Fruit fly (Drosophila melanogaster) whole organism, wandering third instar larva: ENCODE results near the gene CG31848.

Experiments
- Abd-B ChIP-seq: fragments of >200 bp; optimal IDR thresholded peaks from 2 replicates; lab custom pipeline; 2017; ENCODE audit warnings: missing biosample characterization, missing genetic modification characterization
- CG32264 ChIP-seq: fragments of 200-800 bp; sonication (Bioruptor generic); optimal IDR thresholded peaks from 2 replicates; lab custom pipeline; 2016; ENCODE audit warnings: missing biosample characterization, missing genetic modification characterization
- CG9705 ChIP-seq: fragments of 200-800 bp; sonication (Bioruptor generic); optimal IDR thresholded peaks from 2 replicates; lab custom pipeline; 2018; ENCODE audit warnings: missing biosample characterization, mild to moderate bottlenecking, missing genetic modification characterization
- CrebA ChIP-seq: fragments of 200-800 bp; sonication (Bioruptor generic); optimal IDR thresholded peaks from 2 replicates; lab custom pipeline; 2016; ENCODE audit warnings: missing biosample characterization, mild to moderate bottlenecking, missing genetic modification characterization, borderline replicate concordance
- Dfd ChIP-seq: fragments of >200 bp; optimal IDR thresholded peaks from 2 replicates; lab custom pipeline; 2017; ENCODE audit warnings: missing biosample characterization, missing genetic modification characterization
- Dif ChIP-seq: fragments of 200-275, 200-300 bp; sonication (Bioruptor generic); optimal IDR thresholded peaks from 2 replicates; lab custom pipeline; 2018; ENCODE audit warnings: missing biosample characterization, missing genetic modification characterization; ENCODE audit not compliant: partially characterized antibody
- GATAd ChIP-seq: sonication (Bioruptor generic); optimal IDR thresholded peaks from 2 replicates; lab custom pipeline; 2016; ENCODE audit warnings: missing biosample characterization, missing genetic modification characterization
- HLH106 ChIP-seq: fragments of 200-800 bp; optimal IDR thresholded peaks from 3 replicates; lab custom pipeline; 2019; ENCODE audit warnings: missing biosample characterization, mild to moderate bottlenecking, missing genetic modification characterization, moderate library complexity
- Hnf4 ChIP-seq: fragments of 200-800 bp; sonication (Bioruptor generic); optimal IDR thresholded peaks from 2 replicates; lab custom pipeline; 2016; ENCODE audit warnings: missing biosample characterization, mild to moderate bottlenecking, missing genetic modification characterization
- Hr78 ChIP-seq: fragments of >200 bp; optimal IDR thresholded peaks from 2 replicates; lab custom pipeline; 2017; ENCODE audit warnings: missing biosample characterization, missing genetic modification characterization
- Jra ChIP-seq: sonication (Bioruptor generic); optimal IDR thresholded peaks from 2 replicates; lab custom pipeline; 2016; ENCODE audit warnings: missing biosample characterization, missing genetic modification characterization
- Mio ChIP-seq: sonication (Bioruptor generic); optimal IDR thresholded peaks from 2 replicates; lab custom pipeline; 2016; ENCODE audit warnings: missing biosample characterization, missing genetic modification characterization
- Myc ChIP-seq: fragments of >200 bp; optimal IDR thresholded peaks from 2 replicates; lab custom pipeline; 2017
- N ChIP-seq: fragments of >200 bp; optimal IDR thresholded peaks from 2 replicates; lab custom pipeline; 2018; ENCODE audit warnings: missing biosample characterization, missing external identifiers, missing genetic modification characterization
- OdsH ChIP-seq: fragments of 200-800 bp; sonication (Bioruptor generic); optimal IDR thresholded peaks from 2 replicates; lab custom pipeline; 2016; ENCODE audit warnings: missing biosample characterization, mild to moderate bottlenecking, missing genetic modification characterization
- Sp1 ChIP-seq: fragments of 200-800 bp; sonication (Bioruptor generic); optimal IDR thresholded peaks from 3 replicates; lab custom pipeline; 2019; ENCODE audit warnings: missing biosample characterization, mild to moderate bottlenecking, missing genetic modification characterization, moderate library complexity
- Vsx2 ChIP-seq: fragments of 200-300, 225-300 bp; sonication (Bioruptor generic); optimal IDR thresholded peaks from 2 replicates; lab custom pipeline; 2018; ENCODE audit warnings: missing biosample characterization, missing genetic modification characterization; ENCODE audit not compliant: partially characterized antibody
- brk ChIP-seq: fragments of 200-800 bp; sonication (Bioruptor generic); optimal IDR thresholded peaks from 2 replicates; lab custom pipeline; 2016; ENCODE audit warnings: missing biosample characterization, mild to moderate bottlenecking, missing genetic modification characterization
- dl ChIP-seq, 2 experiments: fragments of 175-275, 200-275 bp in 1 of 2; fragments of 200-275 bp in 1 of 2; sonication (Bioruptor generic); optimal IDR thresholded peaks; lab custom pipeline; 2018; ENCODE audit warnings: mild to moderate bottlenecking in 2 of 2, missing biosample characterization in 2 of 2, missing genetic modification characterization in 2 of 2, moderate library complexity in 2 of 2; ENCODE audit not compliant: partially characterized antibody in 2 of 2, insufficient read depth in 1 of 2
- dmrt93B ChIP-seq: fragments of 200-800 bp; sonication (Bioruptor generic); optimal IDR thresholded peaks from 2 replicates; lab custom pipeline; 2018; ENCODE audit warnings: missing biosample characterization, mild to moderate bottlenecking, missing genetic modification characterization
- dsf ChIP-seq: sonication (Bioruptor generic); optimal IDR thresholded peaks from 2 replicates; lab custom pipeline; 2016; ENCODE audit warnings: missing biosample characterization, missing genetic modification characterization, borderline replicate concordance
- ey ChIP-seq: fragments of 200-800 bp; sonication (Bioruptor generic); optimal IDR thresholded peaks from 2 replicates; lab custom pipeline; 2016; ENCODE audit warnings: missing biosample characterization, missing genetic modification characterization
- foxo ChIP-seq, 2 experiments: fragments of 200-800 bp; sonication (Bioruptor generic); optimal IDR thresholded peaks; 2 replicates in 1 of 2; 3 replicates in 1 of 2; lab custom pipeline; 2016 to 2017; ENCODE audit warnings: missing biosample characterization in 2 of 2, missing genetic modification characterization in 2 of 2
- fru ChIP-seq: fragments of 200-800 bp; sonication (Bioruptor generic); optimal IDR thresholded peaks from 3 replicates; lab custom pipeline; 2016; ENCODE audit warnings: missing biosample characterization, mild to moderate bottlenecking, missing genetic modification characterization
- h ChIP-seq: fragments of 200-800 bp; sonication (Bioruptor generic); optimal IDR thresholded peaks from 3 replicates; lab custom pipeline; 2016; ENCODE audit warnings: missing biosample characterization, mild to moderate bottlenecking, missing genetic modification characterization
- pan ChIP-seq: fragments of >200 bp; optimal IDR thresholded peaks from 2 replicates; lab custom pipeline; 2017
- psq ChIP-seq: fragments of 200-800 bp; sonication (Bioruptor generic); optimal IDR thresholded peaks from 3 replicates; lab custom pipeline; 2017; ENCODE audit warnings: missing biosample characterization, mild to moderate bottlenecking, missing genetic modification characterization, moderate library complexity
- sage ChIP-seq: fragments of 200-800 bp; sonication (Bioruptor generic); optimal IDR thresholded peaks from 2 replicates; lab custom pipeline; 2016; ENCODE audit warnings: missing biosample characterization, mild to moderate bottlenecking, missing genetic modification characterization
- tai ChIP-seq: sonication (Bioruptor generic); optimal IDR thresholded peaks from 2 replicates; lab custom pipeline; 2016; ENCODE audit warnings: missing biosample characterization, missing genetic modification characterization
- usp ChIP-seq: fragments of >200 bp; optimal IDR thresholded peaks from 2 replicates; lab custom pipeline; 2017; ENCODE audit warnings: missing biosample characterization, missing genetic modification characterization

Gene CG31848

DNA sequence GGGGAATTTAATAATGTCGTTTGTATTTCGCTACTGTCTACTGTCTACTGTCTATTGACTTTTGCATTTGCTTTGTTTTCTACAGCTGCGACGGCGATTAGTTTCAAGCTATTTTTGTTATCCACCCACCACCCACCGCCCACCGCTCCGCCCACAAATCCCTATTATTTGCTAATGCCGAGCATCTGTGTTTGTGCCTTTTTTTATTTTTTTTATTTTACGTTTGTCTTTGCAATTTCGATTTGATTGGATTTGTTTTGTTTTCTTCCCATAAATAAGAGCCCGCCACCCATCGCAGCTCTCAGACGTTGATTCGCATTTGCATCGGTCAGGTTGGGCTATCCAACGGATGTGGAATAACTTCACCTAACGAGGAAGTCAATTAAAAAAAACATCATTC is 29.5 kb downstream of the CG31848 start, which contains the start of gene Jhbp14:
Jhbp14 (plus strand) TSS at position 301 of the 400 bp plus-strand sequence.
- TF ChIP-seq HLH106 (tag; lab: Kevin White, UChicago) (no peak), Hnf4 (GFP tag; lab: Kevin White, UChicago) (no peak), dsf (no peak), Jra (GFP tag; lab: Kevin White, UChicago) (no peak), usp (GFP tag; lab: Kevin White, UChicago) (no peak), sage (GFP tag; lab: Kevin White, UChicago) (no peak), foxo (GFP tag; optimal IDR thresholded peaks at IDR 0.05; lab: Kevin White, UChicago) (no peak), psq (no peak), GATAd (no peak), Abd-B (GFP tag; lab: Kevin White, UChicago) (no peak), Sp1 (no peak), h (GFP tag; lab: Kevin White, UChicago) (no peak), CG9705 (no peak), ey (no peak), Vsx2 (GFP tag; lab: Kevin White, UChicago) (no peak), N (GFP tag; lab: Kevin White, UChicago) (no peak), Hr78 (GFP tag; lab: Kevin White, UChicago) (no peak), dl (GFP tag; optimal IDR thresholded peaks at IDR 0.05; lab: Kevin White, UChicago; ENCODE audit: insufficient read depth in 1 of 2, partially characterized antibody in 2 of 2) (no peak)

DNA sequence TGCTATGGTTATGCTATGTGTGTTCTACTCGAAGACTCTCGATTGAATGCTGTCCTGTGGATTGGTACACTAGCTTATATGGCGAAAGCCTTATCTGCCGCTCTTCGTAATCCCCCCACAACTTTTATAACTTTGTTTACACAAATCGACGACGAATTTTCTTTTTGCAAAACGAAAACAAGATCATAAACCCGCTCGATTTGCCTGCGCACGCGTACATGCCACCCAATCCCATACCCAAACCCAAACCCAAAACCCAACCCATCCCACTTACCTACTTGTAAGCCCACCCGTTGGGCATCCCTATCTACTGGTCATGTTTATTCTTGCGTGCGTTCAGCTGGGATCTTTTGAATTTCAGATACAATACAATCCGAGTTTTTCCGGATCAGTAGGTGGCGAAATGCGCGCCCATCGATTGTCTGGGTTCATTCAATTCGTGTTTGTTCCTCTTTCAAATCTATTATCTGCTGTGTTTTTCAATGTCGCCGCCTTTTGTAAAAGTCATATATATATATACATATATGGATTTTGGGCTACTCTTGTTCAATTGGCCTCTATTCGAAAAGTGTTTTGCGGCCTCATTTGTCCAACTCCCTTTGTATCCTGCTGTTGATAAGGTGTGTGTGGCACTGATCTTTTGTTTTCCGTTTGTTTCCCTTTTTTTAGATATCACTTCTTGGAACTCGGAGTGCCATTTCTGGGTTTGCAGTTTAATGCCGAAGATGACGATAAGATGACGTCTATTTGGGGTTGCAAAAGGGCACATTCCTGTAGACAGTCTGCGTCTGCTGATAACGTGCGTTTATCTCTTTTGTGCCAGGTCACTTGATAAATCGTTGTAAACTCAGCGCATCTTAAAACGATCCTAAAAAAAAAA is 30.8 kb downstream of the CG31848 start, which contains the start of gene Mabi:
Mabi (minus strand) TSS at position 51 of the 880 bp plus-strand sequence.
- TF ChIP-seq sage (GFP tag; lab: Kevin White, UChicago): no peak
- no peak for TF ChIP-seq dl (GFP tag; optimal IDR thresholded peaks at IDR 0.05; lab: Kevin White, UChicago; ENCODE audit: insufficient read depth in 1 of 2, partially characterized antibody in 2 of 2)
- no peak for TF ChIP-seq CG32264
- no peak for TF ChIP-seq GATAd
- no peak for TF ChIP-seq CrebA
- no peak for TF ChIP-seq brk (GFP tag; lab: Kevin White, UChicago)
- no peak for TF ChIP-seq foxo (GFP tag; optimal IDR thresholded peaks at IDR 0.05; lab: Kevin White, UChicago)
- no peak for TF ChIP-seq Mio
- no peak for TF ChIP-seq CG9705
- TF ChIP-seq Dif (GFP tag; lab: Kevin White, UChicago): no peak
- TF ChIP-seq, all 38 proteins: peak for 0

DNA sequence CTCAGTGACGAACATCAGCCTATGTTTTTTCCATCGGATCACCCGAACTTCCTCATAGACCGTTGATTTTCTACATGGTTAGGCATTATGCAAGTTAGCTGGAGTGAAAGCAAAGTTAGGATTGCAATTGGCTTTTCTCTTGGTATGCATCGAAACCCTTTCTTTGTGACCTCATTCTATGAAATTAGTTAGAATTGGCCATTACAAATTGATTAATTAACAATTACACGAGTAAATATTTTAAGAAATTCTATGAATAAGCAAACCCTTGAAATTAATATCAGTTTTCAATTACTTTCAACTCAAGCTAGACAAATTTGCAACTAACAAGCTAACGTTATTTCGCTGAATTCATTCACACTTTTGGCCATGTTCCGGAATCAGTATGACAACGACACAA is 33.9 kb downstream of the CG31848 start, which contains the start of gene Prosalpha6T:
Prosalpha6T (plus strand) TSS at position 301 of the 400 bp plus-strand sequence.
- TF ChIP-seq Hr78 (GFP tag; lab: Kevin White, UChicago): no peak

DNA sequence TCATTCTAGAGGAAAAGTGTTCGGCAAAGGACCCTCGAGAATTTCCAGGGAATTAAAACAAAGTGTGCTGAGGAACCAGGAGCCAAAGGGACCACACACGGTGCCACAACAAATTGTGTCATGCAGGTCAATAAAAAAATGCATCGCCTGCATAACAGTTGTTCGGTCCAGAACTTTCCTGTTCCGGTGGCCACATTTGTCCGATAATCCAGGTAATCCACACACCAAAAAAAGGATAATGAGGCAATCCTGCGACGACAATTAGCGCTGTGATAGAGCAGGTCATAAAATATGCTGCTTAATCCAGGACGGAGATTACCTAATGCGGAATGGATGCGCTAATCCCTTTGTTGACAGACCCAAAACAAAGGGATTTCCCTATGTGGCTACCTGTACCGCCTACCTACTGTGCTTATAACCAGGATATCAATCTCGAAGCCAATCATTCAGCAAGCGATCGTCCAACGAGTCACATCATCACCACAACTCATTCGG is 36.2 kb downstream of the CG31848 start, which contains the start of gene CG16815:
CG16815 (plus strand) TSS at position 445 of the 495 bp plus-strand sequence.
- TF ChIP-seq psq (no peak), CG32264 (no peak), sage (GFP tag; lab: Kevin White, UChicago) (no peak), pan (lab: Kevin White, UChicago) (no peak), HLH106 (tag; lab: Kevin White, UChicago) (no peak), N (GFP tag; lab: Kevin White, UChicago) (no peak), CrebA (no peak), Dfd (GFP tag; lab: Kevin White, UChicago) (no peak), foxo (GFP tag; optimal IDR thresholded peaks at IDR 0.05; lab: Kevin White, UChicago) (no peak), fru (GFP tag; lab: Kevin White, UChicago) (no peak), dl (GFP tag; optimal IDR thresholded peaks at IDR 0.05; lab: Kevin White, UChicago; ENCODE audit: insufficient read depth in 1 of 2, partially characterized antibody in 2 of 2) (no peak), ey (no peak)
- TF ChIP-seq, all 38 proteins: peak for 0

DNA sequence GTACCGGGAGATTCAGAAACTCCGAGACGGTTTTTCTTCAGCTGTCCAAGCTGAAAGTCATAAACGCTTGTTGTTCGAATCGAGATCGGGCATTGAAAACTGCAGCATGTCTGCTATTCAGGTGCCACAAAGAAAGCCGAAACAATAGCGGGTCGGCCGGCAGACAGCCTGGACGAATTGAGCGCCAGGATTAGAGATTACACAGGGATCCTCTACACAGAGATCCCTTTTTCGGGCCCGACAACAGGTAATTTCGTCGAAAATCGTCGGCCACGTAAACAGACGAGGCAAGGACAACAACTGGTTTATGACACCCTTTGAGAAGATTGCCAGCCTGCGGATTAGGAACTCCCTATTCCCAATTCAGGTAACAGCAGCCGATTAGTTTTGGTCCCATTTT is 38.4 kb downstream of the CG31848 start, which contains the start of gene CG16813:
CG16813 (plus strand) TSS at position 288 of the 400 bp plus-strand sequence.
- TF ChIP-seq usp (GFP tag; lab: Kevin White, UChicago): no peak
- no peak for TF ChIP-seq Myc (lab: Kevin White, UChicago)
- TF ChIP-seq tai: no peak
- TF ChIP-seq Vsx2 (GFP tag; lab: Kevin White, UChicago): no peak
- no peak for TF ChIP-seq OdsH
- no peak for TF ChIP-seq Dfd (GFP tag; lab: Kevin White, UChicago)
- no peak for TF ChIP-seq CG9705
- TF ChIP-seq CG32264: no peak
- no peak for TF ChIP-seq fru (GFP tag; lab: Kevin White, UChicago)
- TF ChIP-seq brk (GFP tag; lab: Kevin White, UChicago): no peak
- no peak for TF ChIP-seq dmrt93B
- no peak for TF ChIP-seq sage (GFP tag; lab: Kevin White, UChicago)
- no peak for TF ChIP-seq Mio
- no peak for TF ChIP-seq pan (lab: Kevin White, UChicago)
